Worm (Caenorhabditis elegans) whole organism, L1 larva: Measurements from ENCODE around the gene F45E1.5.

Source experiments
- C04F5.9 ChIP-seq: sonication (generic microtip); optimal IDR thresholded peaks from 2 replicates; lab custom pipeline; 2016; ENCODE audit warnings: missing genetic modification characterization, missing compliant biosample characterization
- C16A3.4 ChIP-seq: fragments of 150-350 bp; optimal IDR thresholded peaks from 2 replicates; lab custom pipeline; 2014; ENCODE audit warnings: missing biosample characterization, missing genetic modification characterization
- alr-1 ChIP-seq: fragments of 200-800 bp; sonication (Bioruptor generic); optimal IDR thresholded peaks from 2 replicates; lab custom pipeline; 2018; ENCODE audit warnings: borderline replicate concordance, mild to moderate bottlenecking, missing genetic modification characterization, missing compliant biosample characterization
- ama-1 ChIP-seq: fragments of 150-350 bp; optimal IDR thresholded peaks from 2 replicates; lab custom pipeline; 2014
- blmp-1 ChIP-seq: fragments of 150-350 bp; optimal IDR thresholded peaks from 2 replicates; lab custom pipeline; 2014; ENCODE audit warnings: missing biosample characterization, missing genetic modification characterization
- ceh-63 ChIP-seq: fragments of 200-800 bp; sonication (Bioruptor generic); optimal IDR thresholded peaks from 2 replicates; lab custom pipeline; 2018; ENCODE audit warnings: mild to moderate bottlenecking, missing genetic modification characterization, missing compliant biosample characterization
- ceh-8 ChIP-seq: fragments of 200-800 bp; sonication (Bioruptor generic); optimal IDR thresholded peaks from 2 replicates; lab custom pipeline; 2018; ENCODE audit warnings: mild to moderate bottlenecking, missing genetic modification characterization, moderate library complexity, missing compliant biosample characterization
- ceh-88 ChIP-seq: fragments of 200-800 bp; sonication (Bioruptor generic); IDR thresholded peaks from 2 replicates; pipeline ENCODE4 v1.3.6; 2022; ENCODE audit warnings: missing genetic modification characterization, missing compliant biosample characterization
- ceh-90 ChIP-seq: sonication (generic microtip); optimal IDR thresholded peaks from 2 replicates; lab custom pipeline; 2016; ENCODE audit warnings: missing genetic modification characterization, missing compliant biosample characterization
- efl-1 ChIP-seq, 4 experiments: fragments of 150-350 bp; optimal IDR thresholded peaks in 3 of 4; peaks in 1 of 4; 1 replicate in 1 of 4; 2 replicates in 3 of 4; lab custom pipeline; 2014; ENCODE audit warnings: missing biosample characterization in 2 of 4, missing genetic modification characterization in 2 of 4, missing genetic modification reagents in 2 of 4
- efl-3 ChIP-seq: fragments of 200-800 bp; sonication (Bioruptor generic); optimal IDR thresholded peaks from 2 replicates; lab custom pipeline; 2018; ENCODE audit warnings: mild to moderate bottlenecking, missing genetic modification characterization, missing compliant biosample characterization
- egl-27 ChIP-seq, 2 experiments: fragments of 150-350 bp in 1 of 2; sonication (generic microtip); optimal IDR thresholded peaks; 3 replicates each; lab custom pipeline; 2017 to 2018; ENCODE audit warnings: missing biosample characterization in 2 of 2, missing genetic modification characterization in 2 of 2, missing genetic modification reagents in 2 of 2
- elt-2 ChIP-seq: sonication (generic microtip); optimal IDR thresholded peaks from 2 replicates; lab custom pipeline; 2016; ENCODE audit warnings: missing genetic modification characterization, mild to moderate bottlenecking, inconsistent platforms, missing compliant biosample characterization, missing genetic modification reagents
- elt-3 ChIP-seq, 6 experiments: fragments of 150-350 bp in 1 of 6; sonication (generic microtip); optimal IDR thresholded peaks; 2 replicates each; lab custom pipeline; 2017 to 2018; ENCODE audit warnings: missing biosample characterization in 6 of 6, missing genetic modification characterization in 6 of 6, inconsistent platforms in 1 of 6
- ets-5 ChIP-seq: fragments of 200-800 bp; sonication (Bioruptor generic); IDR thresholded peaks from 2 replicates; pipeline ENCODE4 v1.3.6; 2022; ENCODE audit warnings: missing genetic modification characterization, missing compliant biosample characterization
- fkh-10 ChIP-seq: sonication (generic microtip); optimal IDR thresholded peaks from 2 replicates; lab custom pipeline; 2017; ENCODE audit warnings: missing biosample characterization, missing genetic modification reagents, missing genetic modification characterization
- hlh-17 ChIP-seq: fragments of 200-800 bp; sonication (Bioruptor generic); optimal IDR thresholded peaks from 2 replicates; lab custom pipeline; 2018; ENCODE audit warnings: missing genetic modification characterization, mild to moderate bottlenecking, missing compliant biosample characterization, moderate library complexity, borderline replicate concordance
- hlh-4 ChIP-seq: sonication (generic microtip); optimal IDR thresholded peaks from 2 replicates; lab custom pipeline; 2016; ENCODE audit warnings: mild to moderate bottlenecking, missing genetic modification characterization, missing compliant biosample characterization
- irx-1 ChIP-seq: sonication (generic microtip); optimal IDR thresholded peaks from 2 replicates; lab custom pipeline; 2016; ENCODE audit warnings: missing genetic modification characterization, missing compliant biosample characterization
- lin-14 ChIP-seq: fragments of 200-800 bp; sonication (Bioruptor generic); optimal IDR thresholded peaks from 2 replicates; lab custom pipeline; 2018; ENCODE audit warnings: mild to moderate bottlenecking, missing genetic modification characterization, moderate library complexity, missing compliant biosample characterization
- lin-35 ChIP-seq, 2 experiments: fragments of 150-350 bp; optimal IDR thresholded peaks; 2 replicates each; lab custom pipeline; 2014; ENCODE audit warnings: missing biosample characterization in 2 of 2, missing genetic modification characterization in 2 of 2, missing genetic modification reagents in 2 of 2
- lin-39 ChIP-seq: fragments of 150-350 bp; optimal IDR thresholded peaks from 2 replicates; lab custom pipeline; 2014; ENCODE audit warnings: missing biosample characterization, missing genetic modification reagents, missing genetic modification characterization
- lsy-2 ChIP-seq, 2 experiments: fragments of 150-350 bp; optimal IDR thresholded peaks; 2 replicates each; lab custom pipeline; 2014; ENCODE audit warnings: missing biosample characterization in 2 of 2, missing genetic modification characterization in 2 of 2
- mef-2 ChIP-seq: fragments of 150-350 bp; optimal IDR thresholded peaks from 2 replicates; lab custom pipeline; 2014; ENCODE audit warnings: missing biosample characterization, missing genetic modification characterization
- nhr-237 ChIP-seq: fragments of 150-350 bp; optimal IDR thresholded peaks from 2 replicates; lab custom pipeline; 2014; ENCODE audit warnings: missing biosample characterization, missing genetic modification characterization
- nhr-28 ChIP-seq: fragments of 150-350 bp; optimal IDR thresholded peaks from 2 replicates; lab custom pipeline; 2014; ENCODE audit warnings: missing biosample characterization, missing genetic modification characterization
- nhr-47 ChIP-seq: sonication (generic microtip); optimal IDR thresholded peaks from 2 replicates; lab custom pipeline; 2016; ENCODE audit warnings: mild to moderate bottlenecking, missing genetic modification characterization, moderate library complexity, missing compliant biosample characterization
- nhr-71 ChIP-seq: sonication (generic microtip); optimal IDR thresholded peaks from 2 replicates; lab custom pipeline; 2016; ENCODE audit warnings: mild to moderate bottlenecking, missing genetic modification characterization, moderate library complexity, missing compliant biosample characterization
- nhr-84 ChIP-seq: sonication (generic microtip); optimal IDR thresholded peaks from 2 replicates; lab custom pipeline; 2017; ENCODE audit warnings: missing biosample characterization, missing genetic modification characterization
- snu-23 ChIP-seq: sonication (generic microtip); optimal IDR thresholded peaks from 2 replicates; lab custom pipeline; 2016; ENCODE audit warnings: missing genetic modification characterization, missing compliant biosample characterization
- tbx-2 ChIP-seq: sonication (generic microtip); optimal IDR thresholded peaks from 2 replicates; lab custom pipeline; 2016; ENCODE audit warnings: missing genetic modification characterization, missing compliant biosample characterization
- xbp-1 ChIP-seq: sonication (generic microtip); optimal IDR thresholded peaks from 2 replicates; lab custom pipeline; 2016; ENCODE audit warnings: missing genetic modification characterization, missing compliant biosample characterization
- zag-1 ChIP-seq: fragments of 150-350 bp; optimal IDR thresholded peaks from 2 replicates; lab custom pipeline; 2014; ENCODE audit warnings: missing biosample characterization, missing genetic modification characterization
- zip-4 ChIP-seq: fragments of 200-800 bp; sonication (Bioruptor generic); optimal IDR thresholded peaks from 2 replicates; lab custom pipeline; 2018; ENCODE audit warnings: mild to moderate bottlenecking, missing genetic modification characterization, moderate library complexity, missing compliant biosample characterization
- ztf-11 ChIP-seq, 2 experiments: sonication (generic microtip); optimal IDR thresholded peaks; 2 replicates each; lab custom pipeline; 2016 to 2017; ENCODE audit warnings: missing genetic modification characterization in 2 of 2, missing biosample characterization in 1 of 2, missing compliant biosample characterization in 1 of 2

Gene F45E1.5

ce11 chrX:7986892-7987291 lies 10.4 kb downstream of the F45E1.5 start (continued):
- TF ChIP-seq alr-1 (no peak), C16A3.4 (tag; lab: Kevin White, UChicago) (peak; percentile 48), lin-35 (GFP tag; optimal IDR thresholded peaks at IDR 0.05; lab: Kevin White, UChicago) (peak in 1 of 2 experiments; percentile 76), hlh-4 (tag; lab: Kevin White, UChicago) (no peak), nhr-71 (tag; lab: Kevin White, UChicago) (peak; percentile 95), xbp-1 (peak; percentile 52), nhr-237 (no peak), ceh-8 (GFP tag; lab: Kevin White, UChicago) (no peak), mef-2 (no peak), ztf-11 (tag; optimal IDR thresholded peaks at IDR 0.05; lab: Kevin White, UChicago) (no peak), lin-14 (GFP tag; lab: Kevin White, UChicago) (peak; percentile 89), zip-4 (GFP tag; lab: Kevin White, UChicago) (no peak), nhr-47 (tag; lab: Kevin White, UChicago) (peak; percentile 74), ceh-63 (GFP tag; lab: Kevin White, UChicago) (no peak), ceh-88 (GFP tag; lab: Robert Waterston, UW) (0 out of 2 replicates have a peak, but pooled peaks have one; percentile 33), tbx-2 (tag; lab: Kevin White, UChicago) (peak; percentile 71), zag-1 (tag; lab: Kevin White, UChicago) (no peak), nhr-28 (tag; lab: Kevin White, UChicago) (no peak), elt-2 (tag; lab: Kevin White, UChicago) (peak; percentile 85), snu-23 (GFP tag; lab: Kevin White, UChicago) (peak; percentile 80), fkh-10 (GFP tag; lab: Kevin White, UChicago) (no peak), lin-39 (no peak), nhr-84 (no peak), efl-3 (GFP tag; lab: Kevin White, UChicago) (no peak), irx-1 (peak; percentile 50), ama-1 (no peak), C04F5.9 (tag; lab: Kevin White, UChicago) (no peak)

- TF ChIP-seq elt-3 (tag; optimal IDR thresholded peaks at IDR 0.05; lab: Kevin White, UChicago) (no peak), efl-1 (optimal IDR thresholded peaks at IDR 0.05; lab: Kevin White, UChicago) (no peak), efl-1 (GFP tag; optimal IDR thresholded peaks at IDR 0.05 in 1 of 2; lab: Kevin White, UChicago) (peak in 1 of 2 experiments; percentile 49)
Observed at ce11 chrX:7988457-7988856, 12.0 kb downstream of the F45E1.5 start.

ce11 chrX:7989155-7989554 lies 12.7 kb downstream of the F45E1.5 start:
- peak; percentile 24 for TF ChIP-seq ama-1
- no peak for TF ChIP-seq ets-5 (GFP tag; lab: Robert Waterston, UW)

DNA sequence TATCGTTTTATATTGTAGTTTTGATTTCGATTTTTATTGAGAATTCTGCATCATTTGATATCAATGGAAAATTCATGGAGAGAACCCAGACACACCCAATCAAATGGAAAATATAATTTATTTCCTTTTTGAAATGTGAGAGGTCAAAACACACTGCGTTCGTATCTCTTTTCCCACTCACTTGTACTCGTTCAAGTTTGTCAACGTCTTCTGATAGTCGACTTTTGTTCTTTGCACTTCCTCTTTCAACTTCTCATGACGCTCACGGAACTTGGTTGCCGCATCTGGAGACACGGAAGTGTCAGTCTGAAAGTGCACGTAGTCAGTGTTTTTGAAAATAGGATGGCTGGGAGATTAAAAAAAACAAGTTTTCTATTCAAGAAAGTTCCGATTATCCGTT lies 13.8 kb downstream of the F45E1.5 start:
- TF ChIP-seq blmp-1 (tag; lab: Kevin White, UChicago) (peak; percentile 54), egl-27 (tag; optimal IDR thresholded peaks at IDR 0.05; lab: Kevin White, UChicago) (no peak), nhr-71 (tag; lab: Kevin White, UChicago) (peak; percentile 46), hlh-17 (GFP tag; lab: Kevin White, UChicago) (no peak), tbx-2 (tag; lab: Kevin White, UChicago) (peak; percentile 60), lsy-2 (tag; optimal IDR thresholded peaks at IDR 0.05; lab: Kevin White, UChicago) (no peak), ceh-90 (tag; lab: Kevin White, UChicago) (no peak)

DNA sequence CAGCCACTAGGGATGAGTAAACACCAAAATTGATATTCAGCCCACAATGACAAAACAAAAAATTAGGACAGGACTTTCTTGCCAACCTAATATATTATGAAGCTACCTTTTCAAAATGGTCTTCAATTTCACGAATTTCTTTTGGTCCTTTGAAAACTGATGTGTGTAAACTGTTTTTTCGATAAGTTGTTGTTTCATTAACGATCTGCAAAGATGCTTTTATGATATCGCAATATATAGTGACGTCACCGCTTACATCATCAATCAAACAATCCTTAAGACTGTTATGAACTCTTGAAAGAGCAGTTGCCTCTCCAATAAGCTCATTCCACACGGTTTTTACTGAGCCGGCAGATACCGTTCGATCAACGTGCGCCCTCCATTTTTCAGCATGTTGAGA lies 15.6 kb downstream of the F45E1.5 start:
- TF ChIP-seq mef-2 (no peak), efl-1 (optimal IDR thresholded peaks at IDR 0.05; lab: Kevin White, UChicago) (no peak), efl-1 (GFP tag; optimal IDR thresholded peaks at IDR 0.05 in 1 of 2; lab: Kevin White, UChicago) (peak in 1 of 2 experiments; percentile 33)
- TF ChIP-seq, all 84 proteins: peak for 1
